Worm (Caenorhabditis elegans): ENCODE results near the gene C47D12.5.

ce11 chrII:11644535-11644934 is 40.5 kb downstream of the C47D12.5 start:
- TF ChIP-seq nhr-10 (tag; optimal IDR thresholded peaks at IDR 0.05) (no peak), unc-62 (GFP tag; optimal IDR thresholded peaks at IDR 0.05) (no peak), ztf-4 (tag; optimal IDR thresholded peaks at IDR 0.05) (no peak), nhr-11 (tag; optimal IDR thresholded peaks at IDR 0.05) (no peak), ZK546.5 (tag; optimal IDR thresholded peaks at IDR 0.05) (no peak), elt-3 (tag; optimal IDR thresholded peaks at IDR 0.05) (no peak), snpc-4 (tag; optimal IDR thresholded peaks at IDR 0.05) (no peak), ztf-11 (tag; optimal IDR thresholded peaks at IDR 0.05) (no peak), nhr-12 (tag; optimal IDR thresholded peaks at IDR 0.05) (no peak), sma-3 (GFP tag; optimal IDR thresholded peaks at IDR 0.05) (peak; percentile 10)
